Worm (Caenorhabditis elegans) whole organism, L3 larva: Measurements from ENCODE around the gene mtm-6.

Experiments used
- R02D3.7 ChIP-seq: fragments of 150-350 bp; optimal IDR thresholded peaks from 2 replicates; lab custom pipeline; 2014; ENCODE audit warnings: missing biosample characterization, missing genetic modification characterization
- ZK546.5 ChIP-seq: sonication (generic microtip); optimal IDR thresholded peaks from 2 replicates; lab custom pipeline; 2017; ENCODE audit warnings: missing biosample characterization, missing genetic modification characterization
- aly-2 ChIP-seq: fragments of 150-350 bp; optimal IDR thresholded peaks from 2 replicates; lab custom pipeline; 2014; ENCODE audit warnings: missing biosample characterization, missing genetic modification characterization
- ama-1 ChIP-seq: fragments of 150-350 bp; optimal IDR thresholded peaks from 2 replicates; lab custom pipeline; 2018
- ceh-28 ChIP-seq: fragments of 150-350 bp; optimal IDR thresholded peaks from 2 replicates; lab custom pipeline; 2014; ENCODE audit warnings: missing biosample characterization, missing genetic modification reagents, missing genetic modification characterization
- ceh-82 ChIP-seq: fragments of 150-350 bp; optimal IDR thresholded peaks from 2 replicates; lab custom pipeline; 2014; ENCODE audit warnings: missing biosample characterization, missing genetic modification characterization
- ceh-9 ChIP-seq: sonication (generic microtip); optimal IDR thresholded peaks from 2 replicates; lab custom pipeline; 2018; ENCODE audit warnings: missing biosample characterization, missing genetic modification characterization
- daf-12 ChIP-seq: fragments of 150-350 bp; optimal IDR thresholded peaks from 2 replicates; lab custom pipeline; 2014; ENCODE audit warnings: missing biosample characterization, missing genetic modification reagents, missing genetic modification characterization
- egl-5 ChIP-seq: fragments of 150-350 bp; optimal IDR thresholded peaks from 2 replicates; lab custom pipeline; 2017; ENCODE audit warnings: missing biosample characterization, missing genetic modification reagents, missing genetic modification characterization, inconsistent platforms
- elt-1 ChIP-seq: fragments of 150-350 bp; optimal IDR thresholded peaks from 2 replicates; lab custom pipeline; 2014; ENCODE audit warnings: missing biosample characterization, missing genetic modification characterization
- elt-2 ChIP-seq: sonication (generic microtip); optimal IDR thresholded peaks from 2 replicates; lab custom pipeline; 2016; ENCODE audit warnings: missing genetic modification reagents, mild to moderate bottlenecking, missing genetic modification characterization, missing compliant biosample characterization
- elt-3 ChIP-seq, 3 experiments: fragments of 150-350 bp in 1 of 3; sonication (generic microtip) in 2 of 3; optimal IDR thresholded peaks; 2 replicates in 2 of 3; 4 replicates in 1 of 3; lab custom pipeline; 2014 to 2017; ENCODE audit warnings: missing biosample characterization in 3 of 3, missing genetic modification characterization in 3 of 3
- eor-1 ChIP-seq, 2 experiments: fragments of 150-350 bp; optimal IDR thresholded peaks; 2 replicates each; lab custom pipeline; 2014 to 2018; ENCODE audit warnings: missing biosample characterization in 2 of 2, missing genetic modification characterization in 2 of 2
- fkh-10 ChIP-seq: sonication (generic microtip); optimal IDR thresholded peaks from 2 replicates; lab custom pipeline; 2017; ENCODE audit warnings: missing biosample characterization, missing genetic modification reagents, missing genetic modification characterization
- fkh-2 ChIP-seq: fragments of 150-350 bp; optimal IDR thresholded peaks from 2 replicates; lab custom pipeline; 2014; ENCODE audit warnings: missing biosample characterization, missing genetic modification reagents, missing genetic modification characterization
- fos-1 ChIP-seq: fragments of 150-350 bp; optimal IDR thresholded peaks from 2 replicates; lab custom pipeline; 2014; ENCODE audit warnings: missing biosample characterization, missing genetic modification characterization
- hmg-11 ChIP-seq: sonication (generic microtip); optimal IDR thresholded peaks from 2 replicates; lab custom pipeline; 2016; ENCODE audit warnings: missing genetic modification characterization, missing compliant biosample characterization
- lin-15B ChIP-seq: fragments of 150-350 bp; optimal IDR thresholded peaks from 2 replicates; lab custom pipeline; 2014; ENCODE audit warnings: missing biosample characterization, missing genetic modification characterization
- lsy-12 ChIP-seq: sonication (generic microtip); optimal IDR thresholded peaks from 2 replicates; lab custom pipeline; 2016; ENCODE audit warnings: mild to moderate bottlenecking, missing genetic modification characterization, missing compliant biosample characterization
- mdl-1 ChIP-seq: fragments of 150-350 bp; optimal IDR thresholded peaks from 2 replicates; lab custom pipeline; 2014; ENCODE audit warnings: missing biosample characterization, missing genetic modification characterization
- mml-1 ChIP-seq: fragments of 150-350 bp; sonication (generic microtip); optimal IDR thresholded peaks from 3 replicates; lab custom pipeline; 2014; ENCODE audit warnings: missing biosample characterization, missing genetic modification characterization
- nfya-1 ChIP-seq: sonication (generic microtip); optimal IDR thresholded peaks from 2 replicates; lab custom pipeline; 2017; ENCODE audit warnings: missing genetic modification characterization, mild to moderate bottlenecking, missing compliant biosample characterization, antibody characterized with exemption, moderate library complexity; ENCODE audit not compliant: insufficient read depth
- nhr-11 ChIP-seq: fragments of 150-350 bp; optimal IDR thresholded peaks from 2 replicates; lab custom pipeline; 2014; ENCODE audit warnings: missing biosample characterization, missing genetic modification characterization
- nhr-23 ChIP-seq: fragments of 150-350 bp; optimal IDR thresholded peaks from 2 replicates; lab custom pipeline; 2014; ENCODE audit warnings: missing biosample characterization, missing genetic modification reagents, missing genetic modification characterization
- nhr-237 ChIP-seq: fragments of 150-350 bp; optimal IDR thresholded peaks from 2 replicates; lab custom pipeline; 2014; ENCODE audit warnings: missing biosample characterization, missing genetic modification characterization
- nhr-25 ChIP-seq: sonication (generic microtip); optimal IDR thresholded peaks from 2 replicates; lab custom pipeline; 2017; ENCODE audit warnings: missing biosample characterization, missing genetic modification characterization
- nhr-28 ChIP-seq: fragments of 150-350 bp; optimal IDR thresholded peaks from 2 replicates; lab custom pipeline; 2014; ENCODE audit warnings: missing biosample characterization, missing genetic modification characterization
- nhr-43 ChIP-seq: sonication (generic microtip); optimal IDR thresholded peaks from 2 replicates; lab custom pipeline; 2016; ENCODE audit warnings: mild to moderate bottlenecking, missing genetic modification characterization, missing compliant biosample characterization; ENCODE audit not compliant: poor library complexity, severe bottlenecking
- nhr-76 ChIP-seq: fragments of 150-350 bp; sonication (generic microtip); optimal IDR thresholded peaks from 5 replicates; lab custom pipeline; 2014; ENCODE audit warnings: missing biosample characterization, missing genetic modification characterization
- nhr-77 ChIP-seq: fragments of 150-350 bp; optimal IDR thresholded peaks from 2 replicates; lab custom pipeline; 2014; ENCODE audit warnings: missing biosample characterization, missing genetic modification characterization
- pqm-1 ChIP-seq: fragments of 150-350 bp; optimal IDR thresholded peaks from 2 replicates; lab custom pipeline; 2017; ENCODE audit warnings: missing biosample characterization, missing genetic modification characterization, inconsistent platforms
- sea-2 ChIP-seq: fragments of 150-350 bp; sonication (generic microtip); optimal IDR thresholded peaks from 4 replicates; lab custom pipeline; 2014; ENCODE audit warnings: missing biosample characterization, missing genetic modification reagents, missing genetic modification characterization
- snpc-4 ChIP-seq: fragments of 150-350 bp; optimal IDR thresholded peaks from 2 replicates; lab custom pipeline; 2014; ENCODE audit warnings: missing biosample characterization, missing genetic modification characterization
- tbx-2 ChIP-seq: sonication (generic microtip); optimal IDR thresholded peaks from 2 replicates; lab custom pipeline; 2016; ENCODE audit warnings: mild to moderate bottlenecking, missing genetic modification characterization, missing compliant biosample characterization
- unc-39 ChIP-seq: sonication (generic microtip); optimal IDR thresholded peaks from 4 replicates; lab custom pipeline; 2017; ENCODE audit warnings: missing biosample characterization, missing genetic modification characterization
- unc-62 ChIP-seq: fragments of 150-350 bp; sonication (generic microtip); optimal IDR thresholded peaks from 4 replicates; lab custom pipeline; 2014; ENCODE audit warnings: missing biosample characterization, missing genetic modification reagents, missing genetic modification characterization
- zag-1 ChIP-seq: fragments of 150-350 bp; optimal IDR thresholded peaks from 2 replicates; lab custom pipeline; 2014; ENCODE audit warnings: missing biosample characterization, missing genetic modification characterization
- ztf-11 ChIP-seq: fragments of 150-350 bp; optimal IDR thresholded peaks from 2 replicates; lab custom pipeline; 2014; ENCODE audit warnings: missing biosample characterization, missing genetic modification characterization
- ztf-4 ChIP-seq: fragments of 150-350 bp; optimal IDR thresholded peaks from 2 replicates; lab custom pipeline; 2014; ENCODE audit warnings: missing biosample characterization, missing genetic modification characterization

mtm-6 gene

ce11 chrIII:13314636-13315035 lies 32.2 kb upstream of the mtm-6 start:
- no peak for TF ChIP-seq aly-2 (tag; lab: Kevin White, UChicago)
- no peak for TF ChIP-seq ztf-4
- TF ChIP-seq lsy-12 (tag; lab: Kevin White, UChicago) = no peak
- TF ChIP-seq daf-12 = no peak
- TF ChIP-seq nhr-28 (tag; lab: Kevin White, UChicago) = no peak
- TF ChIP-seq ztf-11 (tag; lab: Kevin White, UChicago) = no peak
- no peak for TF ChIP-seq nhr-25 (tag; lab: Kevin White, UChicago)
- TF ChIP-seq nhr-11 (tag; lab: Kevin White, UChicago) = no peak
- no peak for TF ChIP-seq elt-2 (tag; lab: Kevin White, UChicago)
- TF ChIP-seq nhr-77 (tag; lab: Kevin White, UChicago) = no peak
- no peak for TF ChIP-seq unc-39 (tag; lab: Kevin White, UChicago)
- no peak for TF ChIP-seq nhr-237 (tag; lab: Kevin White, UChicago)
- no peak for TF ChIP-seq tbx-2 (tag; lab: Kevin White, UChicago)
- TF ChIP-seq mdl-1 = no peak
- no peak for TF ChIP-seq mml-1 (tag; lab: Kevin White, UChicago)
- TF ChIP-seq eor-1 (tag; optimal IDR thresholded peaks at IDR 0.05; lab: Kevin White, UChicago) = no peak

- TF ChIP-seq unc-39 (tag; lab: Kevin White, UChicago) = no peak
- no peak for TF ChIP-seq nhr-11 (tag; lab: Kevin White, UChicago)
- no peak for TF ChIP-seq fkh-2 (tag; lab: Kevin White, UChicago)
- no peak for TF ChIP-seq nfya-1 (tag; lab: Kevin White, UChicago)
Observed at ce11 chrIII:13315071-13315470, 31.8 kb upstream of the mtm-6 start, which contains the start of gene dph-7. TSS of gene dph-7 (plus strand) at chrIII:13315123.

ce11 chrIII:13316935-13317334 lies 29.9 kb upstream of the mtm-6 start:
- TF ChIP-seq eor-1 (tag; optimal IDR thresholded peaks at IDR 0.05; lab: Kevin White, UChicago) (no peak), nhr-43 (tag; lab: Kevin White, UChicago) (no peak), fkh-10 (GFP tag; lab: Kevin White, UChicago) (no peak), ZK546.5 (no peak), lsy-12 (tag; lab: Kevin White, UChicago) (no peak), ama-1 (lab: Kevin White, UChicago) (no peak), daf-12 (no peak), nhr-76 (tag; lab: Kevin White, UChicago) (no peak), ztf-4 (no peak), nhr-23 (tag; lab: Kevin White, UChicago) (no peak), unc-39 (tag; lab: Kevin White, UChicago) (no peak), egl-5 (tag; lab: Kevin White, UChicago) (no peak), pqm-1 (no peak), R02D3.7 (tag; lab: Kevin White, UChicago) (no peak), zag-1 (no peak), ceh-82 (tag; lab: Kevin White, UChicago) (no peak), fos-1 (no peak), mml-1 (tag; lab: Kevin White, UChicago) (no peak), nfya-1 (tag; lab: Kevin White, UChicago) (no peak)

ce11 chrIII:13317383-13317911 lies 29.4 kb upstream of the mtm-6 start:
- TF ChIP-seq mml-1 (tag; lab: Kevin White, UChicago) (no peak), nfya-1 (tag; lab: Kevin White, UChicago) (peak; percentile 58)

- no peak for TF ChIP-seq elt-2 (tag; lab: Kevin White, UChicago)
- TF ChIP-seq nfya-1 (tag; lab: Kevin White, UChicago) = no peak
- no peak for TF ChIP-seq ZK546.5
- TF ChIP-seq elt-3 (tag; optimal IDR thresholded peaks at IDR 0.05; lab: Kevin White, UChicago) = no peak
- TF ChIP-seq nhr-23 (tag; lab: Kevin White, UChicago) = no peak
- no peak for TF ChIP-seq hmg-11
- no peak for TF ChIP-seq ceh-9
- TF ChIP-seq lin-15B (tag; lab: Kevin White, UChicago) = no peak
- TF ChIP-seq lsy-12 (tag; lab: Kevin White, UChicago) = no peak
- no peak for TF ChIP-seq ztf-11 (tag; lab: Kevin White, UChicago)
- no peak for TF ChIP-seq sea-2
- TF ChIP-seq nhr-76 (tag; lab: Kevin White, UChicago) = no peak
- no peak for TF ChIP-seq elt-1 (tag; lab: Kevin White, UChicago)
- no peak for TF ChIP-seq unc-62
- TF ChIP-seq egl-5 (tag; lab: Kevin White, UChicago) = no peak
- TF ChIP-seq snpc-4 (tag; lab: Kevin White, UChicago) = no peak
- TF ChIP-seq nhr-28 (tag; lab: Kevin White, UChicago) = no peak
- no peak for TF ChIP-seq R02D3.7 (tag; lab: Kevin White, UChicago)
- no peak for TF ChIP-seq ceh-28 (tag; lab: Kevin White, UChicago)
Observed at ce11 chrIII:13322578-13322977, 24.3 kb upstream of the mtm-6 start, which contains the start of gene F53A2.11. TSS of gene F53A2.11 (minus strand) at chrIII:13322678.
